Worm (Caenorhabditis elegans) whole organism, early embryonic: ENCODE results near the gene unc-30.

Source experiments
- B0310.2 ChIP-seq: sonication (generic microtip); optimal IDR thresholded peaks from 2 replicates; lab custom pipeline; 2016; ENCODE audit warnings: mild to moderate bottlenecking, missing genetic modification characterization, missing compliant biosample characterization
- aly-1 ChIP-seq: sonication (generic microtip); optimal IDR thresholded peaks from 2 replicates; lab custom pipeline; 2016; ENCODE audit warnings: missing genetic modification characterization, missing compliant biosample characterization
- ama-1 ChIP-seq: fragments of 150-350 bp; optimal IDR thresholded peaks from 2 replicates; lab custom pipeline; 2014
- ets-7 ChIP-seq: sonication (generic microtip); optimal IDR thresholded peaks from 2 replicates; lab custom pipeline; 2016; ENCODE audit warnings: missing genotype, missing genetic modification characterization, missing compliant biosample characterization
- flt-1 ChIP-seq: fragments of 200-800 bp; sonication (Bioruptor generic); IDR thresholded peaks from 2 replicates; pipeline ENCODE4 v1.3.6; 2022; ENCODE audit warnings: missing genetic modification characterization, missing compliant biosample characterization
- sea-1 ChIP-seq: fragments of 200-800 bp; sonication (Bioruptor generic); conservative IDR thresholded peaks from 2 replicates; pipeline ENCODE4 v1.3.6; 2022; ENCODE audit warnings: missing genetic modification characterization, missing compliant biosample characterization
- tbx-37 ChIP-seq: fragments of 200-800 bp; sonication (Bioruptor generic); conservative IDR thresholded peaks from 2 replicates; pipeline ENCODE4 v1.3.6; 2022; ENCODE audit warnings: missing genetic modification reagents, missing genetic modification characterization, missing compliant biosample characterization
- tra-4 ChIP-seq: sonication (generic microtip); optimal IDR thresholded peaks from 2 replicates; lab custom pipeline; 2017; ENCODE audit warnings: missing genetic modification characterization, missing compliant biosample characterization

ce11 chrIV:13154391-13155283 is 35.9 kb downstream of the unc-30 start, which contains the start of the genes crld-1 and msh-5:
- TF ChIP-seq flt-1 = no peak
- no peak for TF ChIP-seq aly-1 (tag; lab: Kevin White, UChicago)
- TF ChIP-seq ama-1 = no peak
- TF ChIP-seq tra-4 (tag; lab: Kevin White, UChicago) = no peak
- no peak for TF ChIP-seq sea-1
- TF ChIP-seq ets-7 (tag; lab: Kevin White, UChicago) = no peak
- no peak for TF ChIP-seq B0310.2
- no peak for TF ChIP-seq tbx-37
